Worm (Caenorhabditis elegans) whole organism, young adult: Measurements from ENCODE around the gene Y11D7A.7.

Source experiments
- B0336.3 ChIP-seq: fragments of 200-800 bp; sonication (Bioruptor generic); IDR thresholded peaks from 2 replicates; pipeline ENCODE4 v1.3.6; 2022; ENCODE audit warnings: missing genetic modification characterization, missing compliant biosample characterization
- C06A6.2 ChIP-seq: fragments of 200-800 bp; sonication (Bioruptor generic); conservative IDR thresholded peaks from 2 replicates; pipeline ENCODE4 v1.3.6; 2022; ENCODE audit warnings: missing genetic modification characterization, missing compliant biosample characterization
- F23B12.7 ChIP-seq: sonication (generic microtip); optimal IDR thresholded peaks from 2 replicates; lab custom pipeline; 2017; ENCODE audit warnings: missing genetic modification characterization, mild to moderate bottlenecking, missing compliant biosample characterization, antibody characterized with exemption, moderate library complexity; ENCODE audit not compliant: insufficient read depth
- F33H1.4 ChIP-seq: fragments of 200-800 bp; sonication (Bioruptor generic); IDR thresholded peaks from 2 replicates; pipeline ENCODE4 v1.3.6; 2022; ENCODE audit warnings: missing genetic modification reagents, missing genetic modification characterization, missing compliant biosample characterization
- F39B2.1 ChIP-seq: fragments of 200-800 bp; sonication (Bioruptor generic); IDR thresholded peaks from 2 replicates; pipeline ENCODE4 v1.3.6; 2022; ENCODE audit warnings: missing genetic modification reagents, missing genetic modification characterization, missing compliant biosample characterization
- F55B11.4 ChIP-seq: sonication (generic microtip); optimal IDR thresholded peaks from 2 replicates; lab custom pipeline; 2016; ENCODE audit warnings: missing compliant biosample characterization, missing genetic modification characterization, borderline replicate concordance; ENCODE audit not compliant: insufficient read depth
- T26A5.8 ChIP-seq: sonication (generic microtip); optimal IDR thresholded peaks from 2 replicates; lab custom pipeline; 2016; ENCODE audit warnings: missing genetic modification characterization, missing compliant biosample characterization
- Y53G8AR.9 ChIP-seq: fragments of 200-800 bp; sonication (Bioruptor generic); conservative IDR thresholded peaks from 2 replicates; pipeline ENCODE4 v1.3.6; 2022; ENCODE audit warnings: missing genetic modification reagents, missing genetic modification characterization, missing compliant biosample characterization
- Y79H2A.3 ChIP-seq: fragments of 200-800 bp; sonication (Bioruptor generic); conservative IDR thresholded peaks from 2 replicates; pipeline ENCODE4 v1.3.6; 2022; ENCODE audit warnings: missing genetic modification reagents, missing genetic modification characterization, missing compliant biosample characterization
- aptf-3 ChIP-seq: fragments of 200-800 bp; sonication (Bioruptor generic); IDR thresholded peaks from 2 replicates; pipeline ENCODE4 v1.3.6; 2022; ENCODE audit warnings: missing genetic modification characterization, missing compliant biosample characterization
- attf-3 ChIP-seq: fragments of 200-800 bp; sonication (Bioruptor generic); conservative IDR thresholded peaks from 2 replicates; pipeline ENCODE4 v1.3.6; 2022; ENCODE audit warnings: missing genetic modification reagents, missing genetic modification characterization, missing compliant biosample characterization
- attf-5 ChIP-seq: fragments of 200-800 bp; sonication (Bioruptor generic); optimal IDR thresholded peaks from 2 replicates; lab custom pipeline; 2018; ENCODE audit warnings: mild to moderate bottlenecking, missing genetic modification characterization, missing compliant biosample characterization
- cebp-1 ChIP-seq, 2 experiments: fragments of 200-800 bp in 1 of 2; sonication (Bioruptor generic) in 1 of 2; sonication (generic microtip) in 1 of 2; IDR thresholded peaks in 1 of 2; optimal IDR thresholded peaks in 1 of 2; 2 replicates each; pipeline versions ENCODE4 v1.3.6 to Lab custom; 2017 to 2022; ENCODE audit warnings: missing compliant biosample characterization in 2 of 2, missing genetic modification characterization in 2 of 2, mild to moderate bottlenecking in 1 of 2, missing genetic modification reagents in 1 of 2, moderate library complexity in 1 of 2
- ceh-27 ChIP-seq: fragments of 200-800 bp; sonication (Bioruptor generic); optimal IDR thresholded peaks from 2 replicates; lab custom pipeline; 2018; ENCODE audit warnings: mild to moderate bottlenecking, missing genetic modification characterization, moderate library complexity, missing compliant biosample characterization
- dox-1 ChIP-seq: fragments of 200-800 bp; sonication (Bioruptor generic); IDR thresholded peaks from 2 replicates; pipeline ENCODE4 v1.3.6; 2022; ENCODE audit warnings: missing genetic modification reagents, missing genetic modification characterization, missing compliant biosample characterization
- egl-44 ChIP-seq: fragments of 200-800 bp; sonication (Bioruptor generic); IDR thresholded peaks from 2 replicates; pipeline ENCODE4 v1.3.6; 2022; ENCODE audit warnings: missing genetic modification reagents, missing genetic modification characterization, missing compliant biosample characterization
- him-1 ChIP-seq: sonication (generic microtip); optimal IDR thresholded peaks from 2 replicates; lab custom pipeline; 2016; ENCODE audit warnings: missing genotype, missing genetic modification reagents, missing genetic modification characterization, missing compliant biosample characterization
- hmg-1.2 ChIP-seq: fragments of 200-800 bp; sonication (Bioruptor generic); IDR thresholded peaks from 2 replicates; pipeline ENCODE4 v1.3.6; 2022; ENCODE audit warnings: missing genetic modification reagents, missing genetic modification characterization, missing compliant biosample characterization
- hmg-20 ChIP-seq: fragments of 200-800 bp; sonication (Bioruptor generic); IDR thresholded peaks from 2 replicates; pipeline ENCODE4 v1.3.6; 2022; ENCODE audit warnings: missing genetic modification reagents, missing genetic modification characterization, missing compliant biosample characterization
- lag-1 ChIP-seq: fragments of 200-800 bp; sonication (Bioruptor generic); IDR thresholded peaks from 2 replicates; pipeline ENCODE4 v1.3.6; 2022; ENCODE audit warnings: missing genetic modification reagents, missing genetic modification characterization, missing compliant biosample characterization
- lin-26 ChIP-seq: fragments of 200-800 bp; sonication (Bioruptor generic); IDR thresholded peaks from 2 replicates; pipeline ENCODE4 v1.3.6; 2022; ENCODE audit warnings: missing genetic modification reagents, missing genetic modification characterization, missing compliant biosample characterization
- lin-35 ChIP-seq, 3 experiments: fragments of 150-350 bp in 2 of 3; sonication (generic microtip) in 1 of 3; optimal IDR thresholded peaks; 2 replicates each; lab custom pipeline; 2014 to 2018; ENCODE audit warnings: missing biosample characterization in 3 of 3, missing genetic modification characterization in 3 of 3, missing genetic modification reagents in 3 of 3
- lin-40 ChIP-seq: sonication (generic microtip); optimal IDR thresholded peaks from 2 replicates; lab custom pipeline; 2016; ENCODE audit warnings: missing genetic modification characterization, mild to moderate bottlenecking, missing compliant biosample characterization, missing genotype, missing genetic modification reagents
- lsy-27 ChIP-seq: sonication (generic microtip); optimal IDR thresholded peaks from 2 replicates; lab custom pipeline; 2017; ENCODE audit warnings: missing genetic modification characterization, mild to moderate bottlenecking, missing compliant biosample characterization, antibody characterized with exemption, missing genotype, borderline replicate concordance; ENCODE audit not compliant: insufficient read depth
- mxl-1 ChIP-seq: sonication (generic microtip); optimal IDR thresholded peaks from 2 replicates; lab custom pipeline; 2016; ENCODE audit warnings: missing genetic modification characterization, missing compliant biosample characterization
- nfyb-1 ChIP-seq: fragments of 200-800 bp; sonication (Bioruptor generic); IDR thresholded peaks from 2 replicates; pipeline ENCODE4 v1.3.6; 2022; ENCODE audit warnings: missing genetic modification reagents, missing genetic modification characterization, missing compliant biosample characterization
- nhr-80 ChIP-seq: sonication (generic microtip); optimal IDR thresholded peaks from 2 replicates; lab custom pipeline; 2016; ENCODE audit warnings: missing genetic modification characterization, missing compliant biosample characterization
- pha-4 ChIP-seq: fragments of 150-350 bp; sonication (generic microtip); optimal IDR thresholded peaks from 2 replicates; lab custom pipeline; 2014; ENCODE audit warnings: missing biosample characterization, missing genetic modification reagents, missing genetic modification characterization
- rec-8 ChIP-seq, 2 experiments: sonication (generic microtip); optimal IDR thresholded peaks; 2 replicates each; lab custom pipeline; 2016; ENCODE audit warnings: mild to moderate bottlenecking in 2 of 2, missing genetic modification characterization in 2 of 2, missing genetic modification reagents in 2 of 2, missing genotype in 2 of 2, missing biosample characterization in 1 of 2, missing compliant biosample characterization in 1 of 2, moderate library complexity in 1 of 2
- rpc-1 ChIP-seq, 2 experiments: fragments of 150-350 bp in 1 of 2; sonication (generic microtip) in 1 of 2; optimal IDR thresholded peaks; 2 replicates each; lab custom pipeline; 2014 to 2018; ENCODE audit warnings: missing biosample characterization in 1 of 2, missing genetic modification characterization in 1 of 2, missing genetic modification reagents in 1 of 2, missing genotype in 1 of 2
- sea-2 ChIP-seq: fragments of 200-800 bp; sonication (Bioruptor generic); IDR thresholded peaks from 2 replicates; pipeline ENCODE4 v1.3.6; 2022; ENCODE audit warnings: missing genetic modification characterization, missing compliant biosample characterization
- snpc-1.1 ChIP-seq: sonication (generic microtip); optimal IDR thresholded peaks from 2 replicates; lab custom pipeline; 2017; ENCODE audit warnings: missing genetic modification characterization, mild to moderate bottlenecking, missing compliant biosample characterization, antibody characterized with exemption, moderate library complexity, missing genotype, missing genetic modification reagents; ENCODE audit not compliant: insufficient read depth
- somi-1 ChIP-seq: fragments of 200-800 bp; sonication (Bioruptor generic); optimal IDR thresholded peaks from 2 replicates; lab custom pipeline; 2018; ENCODE audit warnings: mild to moderate bottlenecking, missing genetic modification characterization, missing compliant biosample characterization
- sptf-2 ChIP-seq: fragments of 200-800 bp; sonication (Bioruptor generic); optimal IDR thresholded peaks from 2 replicates; lab custom pipeline; 2018; ENCODE audit warnings: mild to moderate bottlenecking, missing genetic modification characterization, missing compliant biosample characterization
- xnd-1 ChIP-seq: sonication (generic microtip); optimal IDR thresholded peaks from 2 replicates; lab custom pipeline; 2016; ENCODE audit warnings: missing genotype, missing genetic modification reagents, missing genetic modification characterization, missing compliant biosample characterization
- ztf-28 ChIP-seq: fragments of 200-800 bp; sonication (Bioruptor generic); IDR thresholded peaks from 2 replicates; pipeline ENCODE4 v1.3.6; 2022; ENCODE audit warnings: missing genetic modification reagents, missing genetic modification characterization, missing compliant biosample characterization
- ztf-3 ChIP-seq: fragments of 200-800 bp; sonication (Bioruptor generic); optimal IDR thresholded peaks from 2 replicates; lab custom pipeline; 2018; ENCODE audit warnings: mild to moderate bottlenecking, missing genetic modification characterization, missing compliant biosample characterization

Gene Y11D7A.7

DNA sequence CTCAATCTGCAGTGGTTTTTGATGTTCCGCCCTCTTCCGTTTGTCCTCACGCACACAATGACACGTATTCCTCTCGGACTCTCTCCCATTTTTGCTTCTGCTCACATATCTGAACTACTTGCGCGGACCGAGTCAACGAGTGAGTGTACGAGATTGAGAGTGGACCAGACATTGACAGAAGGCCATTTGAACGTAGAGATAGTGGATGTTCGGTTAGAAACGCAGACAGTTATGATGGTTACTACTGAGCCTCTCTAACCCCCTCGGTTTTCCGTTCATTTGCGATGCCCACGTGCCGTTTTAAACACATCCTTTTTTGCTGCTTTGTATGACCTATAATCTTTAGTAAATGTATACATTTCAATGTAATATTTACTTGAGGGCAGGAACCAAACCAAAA lies 32.9 kb upstream of the Y11D7A.7 start:
- no peak for TF ChIP-seq F55B11.4 (tag; lab: Kevin White, UChicago)
- TF ChIP-seq lin-26 (GFP tag; lab: Robert Waterston, UW), result no peak
- no peak for TF ChIP-seq C06A6.2 (GFP tag; lab: Robert Waterston, UW)
- TF ChIP-seq somi-1, result no peak
- TF ChIP-seq cebp-1 (GFP tag; IDR thresholded peaks at IDR 0.05; lab: Robert Waterston, UW), result no peak
- TF ChIP-seq cebp-1 (tag; optimal IDR thresholded peaks at IDR 0.05; lab: Kevin White, UChicago), result peak; percentile 15
- no peak for TF ChIP-seq him-1 (tag; lab: Kevin White, UChicago)
- peak; percentile 10 for TF ChIP-seq ceh-27 (GFP tag; lab: Kevin White, UChicago)
- no peak for TF ChIP-seq rpc-1 (optimal IDR thresholded peaks at IDR 0.05; lab: Kevin White, UChicago)
- TF ChIP-seq rpc-1 (tag; optimal IDR thresholded peaks at IDR 0.05; lab: Kevin White, UChicago), result no peak
- TF ChIP-seq Y79H2A.3 (GFP tag; lab: Robert Waterston, UW), result no peak
- TF ChIP-seq F39B2.1 (GFP tag; lab: Robert Waterston, UW), result no peak
- TF ChIP-seq pha-4 (tag; lab: Kevin White, UChicago), result no peak
- no peak for TF ChIP-seq B0336.3
- peak in 1 of 3 experiments; percentile 34 for TF ChIP-seq lin-35 (GFP tag; optimal IDR thresholded peaks at IDR 0.05; lab: Kevin White, UChicago)
- TF ChIP-seq F33H1.4, result no peak
- no peak for TF ChIP-seq Y53G8AR.9 (GFP tag; lab: Robert Waterston, UW)
- peak; percentile 62; the same call in 1 of the 2 replicates for TF ChIP-seq hmg-1.2 (GFP tag; lab: Robert Waterston, UW)
- peak; percentile 9 for TF ChIP-seq lin-40 (tag; lab: Kevin White, UChicago)

DNA sequence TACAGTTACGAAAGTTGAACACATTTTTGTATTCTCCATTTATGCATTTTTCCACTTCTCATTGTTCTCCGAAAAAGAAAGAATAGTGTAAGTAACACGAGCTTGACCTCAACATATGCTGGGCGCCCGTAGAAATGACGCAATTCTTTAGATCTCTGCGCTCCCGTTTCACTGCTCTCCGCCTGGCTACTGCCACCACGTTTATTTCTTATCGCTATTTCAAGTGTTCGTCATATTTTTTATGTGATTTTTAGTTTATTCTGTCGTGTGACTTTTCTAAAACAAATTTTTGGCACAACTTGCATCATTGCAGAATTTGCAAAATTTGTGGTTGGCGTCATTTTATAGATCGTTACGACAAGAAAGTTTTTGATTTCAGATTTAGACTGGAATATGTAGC lies 32.4 kb upstream of the Y11D7A.7 start:
- TF ChIP-seq lag-1 (no peak), egl-44 (GFP tag; lab: Robert Waterston, UW) (no peak), lsy-27 (tag; lab: Kevin White, UChicago) (no peak), attf-5 (GFP tag; lab: Kevin White, UChicago) (peak; percentile 24), ztf-3 (GFP tag; lab: Kevin White, UChicago) (no peak), nhr-80 (peak; percentile 81), ztf-28 (GFP tag; lab: Robert Waterston, UW) (no peak), hmg-20 (GFP tag; lab: Robert Waterston, UW) (no peak)

DNA sequence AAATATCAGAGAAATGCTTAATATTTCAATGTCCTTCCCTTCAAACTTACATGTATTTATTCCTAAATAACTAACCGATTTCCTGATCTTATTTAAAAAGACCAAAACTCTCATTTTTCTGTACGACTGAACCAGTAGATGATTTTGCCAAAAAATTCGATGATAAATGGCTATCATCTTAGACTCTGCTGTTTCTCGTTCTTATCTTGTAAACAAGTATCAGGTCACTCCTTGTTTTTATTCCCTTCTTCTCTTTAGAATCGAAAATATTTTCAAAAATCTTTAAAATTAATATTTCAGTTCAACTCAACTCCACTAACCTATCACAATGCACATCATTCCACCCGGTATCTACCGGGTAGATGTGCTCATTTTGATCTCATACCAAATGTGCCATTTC lies 31.9 kb upstream of the Y11D7A.7 start, which contains the start of gene C46C2.2:
Gene C46C2.2, plus strand, starts transcription at position 301 of the 400 bp plus-strand sequence.
- TF ChIP-seq rec-8 (tag; optimal IDR thresholded peaks at IDR 0.05; lab: Kevin White, UChicago) (no peak), nhr-80 (no peak), nfyb-1 (GFP tag; lab: Robert Waterston, UW) (no peak), F23B12.7 (no peak), sea-2 (no peak), rpc-1 (optimal IDR thresholded peaks at IDR 0.05; lab: Kevin White, UChicago) (no peak), rpc-1 (tag; optimal IDR thresholded peaks at IDR 0.05; lab: Kevin White, UChicago) (no peak), T26A5.8 (tag; lab: Kevin White, UChicago) (no peak), hmg-20 (GFP tag; lab: Robert Waterston, UW) (no peak), aptf-3 (GFP tag; lab: Robert Waterston, UW) (no peak), dox-1 (GFP tag; lab: Robert Waterston, UW) (no peak), xnd-1 (tag; lab: Kevin White, UChicago) (no peak), lsy-27 (tag; lab: Kevin White, UChicago) (no peak), mxl-1 (tag; lab: Kevin White, UChicago) (no peak), sptf-2 (GFP tag; lab: Kevin White, UChicago) (no peak), attf-3 (GFP tag; lab: Robert Waterston, UW) (no peak), ztf-3 (GFP tag; lab: Kevin White, UChicago) (no peak), F55B11.4 (tag; lab: Kevin White, UChicago) (no peak), snpc-1.1 (tag; lab: Kevin White, UChicago) (no peak)
